Worm (Caenorhabditis elegans) whole organism, young adult: ENCODE measurements around the gene tag-10.

ENCODE experiments used
- B0035.1 ChIP-seq: sonication (generic microtip); optimal IDR thresholded peaks from 2 replicates; lab custom pipeline; 2016; ENCODE audit warnings: missing genetic modification characterization, mild to moderate bottlenecking, missing compliant biosample characterization, missing genotype, missing genetic modification reagents
- B0336.3 ChIP-seq: fragments of 200-800 bp; sonication (Bioruptor generic); IDR thresholded peaks from 2 replicates; pipeline ENCODE4 v1.3.6; 2022; ENCODE audit warnings: missing genetic modification characterization, missing compliant biosample characterization
- D2030.7 ChIP-seq: fragments of 200-800 bp; sonication (Bioruptor generic); IDR thresholded peaks from 2 replicates; pipeline ENCODE4 v1.3.6; 2022; ENCODE audit warnings: missing genetic modification reagents, missing genetic modification characterization, missing compliant biosample characterization
- F23B12.7 ChIP-seq: sonication (generic microtip); optimal IDR thresholded peaks from 2 replicates; lab custom pipeline; 2017; ENCODE audit warnings: missing genetic modification characterization, mild to moderate bottlenecking, missing compliant biosample characterization, antibody characterized with exemption, moderate library complexity; ENCODE audit not compliant: insufficient read depth
- F37B4.10 ChIP-seq: fragments of 200-800 bp; sonication (Bioruptor generic); IDR thresholded peaks from 2 replicates; pipeline ENCODE4 v1.3.6; 2022; ENCODE audit warnings: missing genetic modification characterization, missing compliant biosample characterization
- F39B2.1 ChIP-seq: fragments of 200-800 bp; sonication (Bioruptor generic); IDR thresholded peaks from 2 replicates; pipeline ENCODE4 v1.3.6; 2022; ENCODE audit warnings: missing genetic modification reagents, missing genetic modification characterization, missing compliant biosample characterization
- F57C9.4 ChIP-seq: sonication (generic microtip); optimal IDR thresholded peaks from 2 replicates; lab custom pipeline; 2017; ENCODE audit warnings: mild to moderate bottlenecking, missing genetic modification characterization, missing compliant biosample characterization
- K12H6.12 ChIP-seq: fragments of 200-800 bp; sonication (Bioruptor generic); optimal IDR thresholded peaks from 2 replicates; lab custom pipeline; 2018; ENCODE audit warnings: mild to moderate bottlenecking, missing genetic modification characterization, missing compliant biosample characterization
- Y56A3A.18 ChIP-seq: fragments of 200-800 bp; sonication (Bioruptor generic); IDR thresholded peaks from 2 replicates; pipeline ENCODE4 v1.3.6; 2022; ENCODE audit warnings: missing genetic modification reagents, missing genetic modification characterization, missing compliant biosample characterization
- Y95B8A.8 ChIP-seq: fragments of 200-800 bp; sonication (Bioruptor generic); IDR thresholded peaks from 2 replicates; pipeline ENCODE4 v1.3.6; 2022; ENCODE audit warnings: missing genetic modification reagents, missing genetic modification characterization, missing compliant biosample characterization
- ama-1 ChIP-seq, 3 experiments: fragments of 150-350 bp in 1 of 3; sonication (generic microtip) in 2 of 3; optimal IDR thresholded peaks; 2 replicates each; lab custom pipeline; 2014 to 2018; ENCODE audit warnings: missing biosample characterization in 2 of 3, missing genetic modification characterization in 2 of 3, missing genetic modification reagents in 2 of 3
- attf-5 ChIP-seq: fragments of 200-800 bp; sonication (Bioruptor generic); optimal IDR thresholded peaks from 2 replicates; lab custom pipeline; 2018; ENCODE audit warnings: mild to moderate bottlenecking, missing genetic modification characterization, missing compliant biosample characterization
- cebp-1 ChIP-seq, 2 experiments: fragments of 200-800 bp in 1 of 2; sonication (Bioruptor generic) in 1 of 2; sonication (generic microtip) in 1 of 2; IDR thresholded peaks in 1 of 2; optimal IDR thresholded peaks in 1 of 2; 2 replicates each; pipeline versions ENCODE4 v1.3.6 to Lab custom; 2017 to 2022; ENCODE audit warnings: missing compliant biosample characterization in 2 of 2, missing genetic modification characterization in 2 of 2, mild to moderate bottlenecking in 1 of 2, missing genetic modification reagents in 1 of 2, moderate library complexity in 1 of 2
- ceh-27 ChIP-seq: fragments of 200-800 bp; sonication (Bioruptor generic); optimal IDR thresholded peaks from 2 replicates; lab custom pipeline; 2018; ENCODE audit warnings: mild to moderate bottlenecking, missing genetic modification characterization, moderate library complexity, missing compliant biosample characterization
- ceh-91 ChIP-seq: fragments of 200-800 bp; sonication (Bioruptor generic); IDR thresholded peaks from 2 replicates; pipeline ENCODE4 v1.3.6; 2022; ENCODE audit warnings: missing genetic modification reagents, missing genetic modification characterization, missing compliant biosample characterization
- die-1 ChIP-seq: sonication (generic microtip); optimal IDR thresholded peaks from 2 replicates; lab custom pipeline; 2016; ENCODE audit warnings: missing genotype, mild to moderate bottlenecking, missing genetic modification characterization, missing compliant biosample characterization
- dox-1 ChIP-seq: fragments of 200-800 bp; sonication (Bioruptor generic); IDR thresholded peaks from 2 replicates; pipeline ENCODE4 v1.3.6; 2022; ENCODE audit warnings: missing genetic modification reagents, missing genetic modification characterization, missing compliant biosample characterization
- egrh-3 ChIP-seq: fragments of 200-800 bp; sonication (Bioruptor generic); IDR thresholded peaks from 2 replicates; pipeline ENCODE4 v1.3.6; 2022; ENCODE audit warnings: missing genetic modification reagents, missing genetic modification characterization, missing compliant biosample characterization
- gei-17 ChIP-seq: fragments of 200-800 bp; sonication (Bioruptor generic); optimal IDR thresholded peaks from 2 replicates; lab custom pipeline; 2018; ENCODE audit warnings: mild to moderate bottlenecking, missing genetic modification characterization, missing compliant biosample characterization
- hmg-20 ChIP-seq: fragments of 200-800 bp; sonication (Bioruptor generic); IDR thresholded peaks from 2 replicates; pipeline ENCODE4 v1.3.6; 2022; ENCODE audit warnings: missing genetic modification reagents, missing genetic modification characterization, missing compliant biosample characterization
- hsf-1 ChIP-seq: fragments of 200-800 bp; sonication (Bioruptor generic); IDR thresholded peaks from 2 replicates; pipeline ENCODE4 v1.3.6; 2022; ENCODE audit warnings: missing genetic modification reagents, missing genetic modification characterization, missing compliant biosample characterization
- let-526 ChIP-seq: fragments of 200-800 bp; sonication (Bioruptor generic); IDR thresholded peaks from 2 replicates; pipeline ENCODE4 v1.3.6; 2022; ENCODE audit warnings: missing genetic modification reagents, missing genetic modification characterization, missing compliant biosample characterization
- let-607 ChIP-seq, 2 experiments: fragments of 200-800 bp in 1 of 2; sonication (Bioruptor generic) in 1 of 2; sonication (generic microtip) in 1 of 2; optimal IDR thresholded peaks; 2 replicates each; lab custom pipeline; 2016 to 2018; ENCODE audit warnings: mild to moderate bottlenecking in 2 of 2, missing compliant biosample characterization in 2 of 2, missing genetic modification characterization in 2 of 2, moderate library complexity in 2 of 2, missing genotype in 1 of 2
- lin-40 ChIP-seq: sonication (generic microtip); optimal IDR thresholded peaks from 2 replicates; lab custom pipeline; 2016; ENCODE audit warnings: missing genetic modification characterization, mild to moderate bottlenecking, missing compliant biosample characterization, missing genotype, missing genetic modification reagents
- madf-6 ChIP-seq: fragments of 200-800 bp; sonication (Bioruptor generic); IDR thresholded peaks from 2 replicates; pipeline ENCODE4 v1.3.6; 2022; ENCODE audit warnings: missing genetic modification reagents, missing genetic modification characterization, missing compliant biosample characterization
- nfya-2 ChIP-seq: fragments of 200-800 bp; sonication (Bioruptor generic); IDR thresholded peaks from 2 replicates; pipeline ENCODE4 v1.3.6; 2022; ENCODE audit warnings: missing genetic modification reagents, missing genetic modification characterization, missing compliant biosample characterization
- nfyb-1 ChIP-seq: fragments of 200-800 bp; sonication (Bioruptor generic); IDR thresholded peaks from 2 replicates; pipeline ENCODE4 v1.3.6; 2022; ENCODE audit warnings: missing genetic modification reagents, missing genetic modification characterization, missing compliant biosample characterization
- nhr-80 ChIP-seq: sonication (generic microtip); optimal IDR thresholded peaks from 2 replicates; lab custom pipeline; 2016; ENCODE audit warnings: missing genetic modification characterization, missing compliant biosample characterization
- repo-1 ChIP-seq: sonication (generic microtip); optimal IDR thresholded peaks from 2 replicates; lab custom pipeline; 2017; ENCODE audit warnings: mild to moderate bottlenecking, missing genetic modification characterization, missing compliant biosample characterization
- sdz-38 ChIP-seq: sonication (generic microtip); optimal IDR thresholded peaks from 2 replicates; lab custom pipeline; 2016; ENCODE audit warnings: missing genotype, missing genetic modification characterization, missing compliant biosample characterization
- snpc-1.1 ChIP-seq: sonication (generic microtip); optimal IDR thresholded peaks from 2 replicates; lab custom pipeline; 2017; ENCODE audit warnings: missing genetic modification characterization, mild to moderate bottlenecking, missing compliant biosample characterization, antibody characterized with exemption, moderate library complexity, missing genotype, missing genetic modification reagents; ENCODE audit not compliant: insufficient read depth
- snpc-1.3 ChIP-seq: sonication (generic microtip); optimal IDR thresholded peaks from 2 replicates; lab custom pipeline; 2017; ENCODE audit warnings: missing genetic modification characterization, mild to moderate bottlenecking, missing compliant biosample characterization, antibody characterized with exemption, moderate library complexity, missing genotype, missing genetic modification reagents; ENCODE audit not compliant: insufficient read depth
- somi-1 ChIP-seq: fragments of 200-800 bp; sonication (Bioruptor generic); optimal IDR thresholded peaks from 2 replicates; lab custom pipeline; 2018; ENCODE audit warnings: mild to moderate bottlenecking, missing genetic modification characterization, missing compliant biosample characterization
- tbx-9 ChIP-seq: sonication (generic microtip); optimal IDR thresholded peaks from 2 replicates; lab custom pipeline; 2016; ENCODE audit warnings: borderline replicate concordance, missing genetic modification characterization, inconsistent platforms, missing compliant biosample characterization
- unc-130 ChIP-seq: sonication (generic microtip); optimal IDR thresholded peaks from 2 replicates; lab custom pipeline; 2016; ENCODE audit warnings: missing genetic modification reagents, missing genetic modification characterization, missing compliant biosample characterization
- ztf-26 ChIP-seq: sonication (generic microtip); optimal IDR thresholded peaks from 2 replicates; lab custom pipeline; 2017; ENCODE audit warnings: missing genetic modification characterization, missing compliant biosample characterization
- ztf-28 ChIP-seq: fragments of 200-800 bp; sonication (Bioruptor generic); IDR thresholded peaks from 2 replicates; pipeline ENCODE4 v1.3.6; 2022; ENCODE audit warnings: missing genetic modification reagents, missing genetic modification characterization, missing compliant biosample characterization
- ztf-3 ChIP-seq: fragments of 200-800 bp; sonication (Bioruptor generic); optimal IDR thresholded peaks from 2 replicates; lab custom pipeline; 2018; ENCODE audit warnings: mild to moderate bottlenecking, missing genetic modification characterization, missing compliant biosample characterization

tag-10 gene

ce11 chrII:13672057-13672456 is 39.7 kb downstream of the tag-10 start:
- TF ChIP-seq ztf-3 (GFP tag; lab: Kevin White, UChicago) (no peak), K12H6.12 (tag; lab: Kevin White, UChicago) (no peak), nhr-80 (tag; lab: Kevin White, UChicago) (peak; percentile 20), B0035.1 (tag; lab: Kevin White, UChicago) (no peak), ama-1 (optimal IDR thresholded peaks at IDR 0.05; lab: Kevin White, UChicago) (no peak), ama-1 (GFP tag; optimal IDR thresholded peaks at IDR 0.05; lab: Kevin White, UChicago) (no peak), ztf-28 (GFP tag; lab: Robert Waterston, UW) (no peak), die-1 (tag; lab: Kevin White, UChicago) (no peak), F23B12.7 (no peak), nfyb-1 (GFP tag; lab: Robert Waterston, UW) (0 out of 2 replicates have a peak, but pooled peaks have one; percentile 33)

ce11 chrII:13673605-13674193 is 41.3 kb downstream of the tag-10 start:
- TF ChIP-seq ztf-26 (tag; lab: Kevin White, UChicago): peak; percentile 29
- no peak for TF ChIP-seq F39B2.1 (GFP tag; lab: Robert Waterston, UW)
- no peak for TF ChIP-seq attf-5 (GFP tag; lab: Kevin White, UChicago)
- TF ChIP-seq cebp-1 (GFP tag; IDR thresholded peaks at IDR 0.05; lab: Robert Waterston, UW): no peak
- peak; percentile 21 for TF ChIP-seq cebp-1 (tag; optimal IDR thresholded peaks at IDR 0.05; lab: Kevin White, UChicago)
- TF ChIP-seq nfya-2 (GFP tag; lab: Robert Waterston, UW): no peak
- TF ChIP-seq hmg-20 (GFP tag; lab: Robert Waterston, UW): no peak
- 0 out of 2 replicates have a peak, but pooled peaks have one; percentile 4 for TF ChIP-seq dox-1 (GFP tag; lab: Robert Waterston, UW)
- no peak for TF ChIP-seq tbx-9 (tag; lab: Kevin White, UChicago)
- TF ChIP-seq somi-1 (GFP tag; lab: Kevin White, UChicago): peak; percentile 17
- TF ChIP-seq K12H6.12 (tag; lab: Kevin White, UChicago): peak; percentile 24

ce11 chrII:13675212-13675611 is 42.8 kb downstream of the tag-10 start:
- TF ChIP-seq egrh-3 (GFP tag; lab: Robert Waterston, UW) (no peak), Y95B8A.8 (no peak), sdz-38 (tag; lab: Kevin White, UChicago) (no peak), repo-1 (no peak)
- TF ChIP-seq, all 124 proteins: peak for 0

- TF ChIP-seq ceh-91 (GFP tag; lab: Robert Waterston, UW): no peak
- no peak for TF ChIP-seq let-607 (tag; optimal IDR thresholded peaks at IDR 0.05; lab: Kevin White, UChicago)
Measured at ce11 chrII:13677927-13678326, 45.5 kb downstream of the tag-10 start.

ce11 chrII:13678555-13679119 is 46.3 kb downstream of the tag-10 start:
- TF ChIP-seq madf-6 (GFP tag; lab: Robert Waterston, UW): no peak
- TF ChIP-seq gei-17 (GFP tag; lab: Kevin White, UChicago): no peak
- no peak for TF ChIP-seq F37B4.10 (GFP tag; lab: Robert Waterston, UW)
- peak; percentile 29 for TF ChIP-seq lin-40
- no peak for TF ChIP-seq F57C9.4 (tag; lab: Kevin White, UChicago)
- no peak for TF ChIP-seq hmg-20 (GFP tag; lab: Robert Waterston, UW)
- no peak for TF ChIP-seq repo-1
- TF ChIP-seq nhr-80 (tag; lab: Kevin White, UChicago): no peak
- TF ChIP-seq unc-130: no peak
- TF ChIP-seq Y56A3A.18 (GFP tag; lab: Robert Waterston, UW): no peak
- TF ChIP-seq F23B12.7: no peak
- no peak for TF ChIP-seq snpc-1.3 (tag; lab: Kevin White, UChicago)
- no peak for TF ChIP-seq B0336.3 (GFP tag; lab: Robert Waterston, UW)
- no peak for TF ChIP-seq snpc-1.1 (tag; lab: Kevin White, UChicago)
- TF ChIP-seq F39B2.1 (GFP tag; lab: Robert Waterston, UW): no peak
- no peak for TF ChIP-seq sdz-38 (tag; lab: Kevin White, UChicago)
- TF ChIP-seq let-526 (GFP tag; lab: Robert Waterston, UW): no peak
- TF ChIP-seq hsf-1: no peak
- no peak for TF ChIP-seq D2030.7
- TF ChIP-seq ceh-27: no peak
- no peak for TF ChIP-seq let-607 (tag; optimal IDR thresholded peaks at IDR 0.05; lab: Kevin White, UChicago)
